Worm (Caenorhabditis elegans) whole organism, young adult: ENCODE measurements around the gene T23B5.6.

ENCODE experiments used
- B0019.2 ChIP-seq: fragments of 200-800 bp; sonication (Bioruptor generic); conservative IDR thresholded peaks from 2 replicates; pipeline ENCODE4 v1.3.6; 2022; ENCODE audit warnings: missing genetic modification reagents, missing genetic modification characterization, missing compliant biosample characterization
- B0035.1 ChIP-seq: sonication (generic microtip); optimal IDR thresholded peaks from 2 replicates; lab custom pipeline; 2016; ENCODE audit warnings: missing genetic modification characterization, mild to moderate bottlenecking, missing compliant biosample characterization, missing genotype, missing genetic modification reagents
- B0261.1 ChIP-seq: sonication (generic microtip); optimal IDR thresholded peaks from 2 replicates; lab custom pipeline; 2016; ENCODE audit warnings: mild to moderate bottlenecking, missing genetic modification characterization, moderate library complexity, missing compliant biosample characterization
- C17E4.6 ChIP-seq: fragments of 200-800 bp; sonication (Bioruptor generic); IDR thresholded peaks from 2 replicates; pipeline ENCODE4 v1.3.6; 2022; ENCODE audit warnings: missing genetic modification reagents, missing genetic modification characterization, missing compliant biosample characterization
- F10E7.11 ChIP-seq: sonication (generic microtip); optimal IDR thresholded peaks from 2 replicates; lab custom pipeline; 2017; ENCODE audit warnings: mild to moderate bottlenecking, missing genetic modification characterization, moderate library complexity, missing compliant biosample characterization
- F23B12.7 ChIP-seq: sonication (generic microtip); optimal IDR thresholded peaks from 2 replicates; lab custom pipeline; 2017; ENCODE audit warnings: missing genetic modification characterization, mild to moderate bottlenecking, missing compliant biosample characterization, antibody characterized with exemption, moderate library complexity; ENCODE audit not compliant: insufficient read depth
- F33H1.4 ChIP-seq: fragments of 200-800 bp; sonication (Bioruptor generic); IDR thresholded peaks from 2 replicates; pipeline ENCODE4 v1.3.6; 2022; ENCODE audit warnings: missing genetic modification reagents, missing genetic modification characterization, missing compliant biosample characterization
- F49E8.2 ChIP-seq: sonication (generic microtip); optimal IDR thresholded peaks from 3 replicates; lab custom pipeline; 2017; ENCODE audit warnings: missing genetic modification characterization, mild to moderate bottlenecking, missing compliant biosample characterization, antibody characterized with exemption, moderate library complexity; ENCODE audit not compliant: insufficient read depth
- F52B5.7 ChIP-seq: sonication (generic microtip); optimal IDR thresholded peaks from 2 replicates; lab custom pipeline; 2016; ENCODE audit warnings: mild to moderate bottlenecking, missing genetic modification characterization, missing compliant biosample characterization
- F57C9.4 ChIP-seq: sonication (generic microtip); optimal IDR thresholded peaks from 2 replicates; lab custom pipeline; 2017; ENCODE audit warnings: mild to moderate bottlenecking, missing genetic modification characterization, missing compliant biosample characterization
- K12H6.12 ChIP-seq: fragments of 200-800 bp; sonication (Bioruptor generic); optimal IDR thresholded peaks from 2 replicates; lab custom pipeline; 2018; ENCODE audit warnings: mild to moderate bottlenecking, missing genetic modification characterization, missing compliant biosample characterization
- Y79H2A.3 ChIP-seq: fragments of 200-800 bp; sonication (Bioruptor generic); conservative IDR thresholded peaks from 2 replicates; pipeline ENCODE4 v1.3.6; 2022; ENCODE audit warnings: missing genetic modification reagents, missing genetic modification characterization, missing compliant biosample characterization
- ZK185.1 ChIP-seq: sonication (generic microtip); optimal IDR thresholded peaks from 2 replicates; lab custom pipeline; 2016; ENCODE audit warnings: mild to moderate bottlenecking, missing genetic modification characterization, missing compliant biosample characterization; ENCODE audit not compliant: poor library complexity, severe bottlenecking
- aptf-3 ChIP-seq: fragments of 200-800 bp; sonication (Bioruptor generic); IDR thresholded peaks from 2 replicates; pipeline ENCODE4 v1.3.6; 2022; ENCODE audit warnings: missing genetic modification characterization, missing compliant biosample characterization
- bed-1 ChIP-seq: fragments of 200-800 bp; sonication (Bioruptor generic); IDR thresholded peaks from 2 replicates; pipeline ENCODE4 v1.3.6; 2022; ENCODE audit warnings: missing genetic modification reagents, missing genetic modification characterization, missing compliant biosample characterization
- bed-2 ChIP-seq: fragments of 200-800 bp; sonication (Bioruptor generic); IDR thresholded peaks from 2 replicates; pipeline ENCODE4 v1.3.6; 2022; ENCODE audit warnings: missing genetic modification reagents, missing genetic modification characterization, missing compliant biosample characterization
- cebp-2 ChIP-seq: fragments of 200-800 bp; sonication (Bioruptor generic); IDR thresholded peaks from 2 replicates; pipeline ENCODE4 v1.3.6; 2022; ENCODE audit warnings: missing genetic modification characterization, missing compliant biosample characterization
- ceh-100 ChIP-seq: fragments of 200-800 bp; sonication (Bioruptor generic); IDR thresholded peaks from 2 replicates; pipeline ENCODE4 v1.3.6; 2022; ENCODE audit warnings: missing genetic modification reagents, missing genetic modification characterization, missing compliant biosample characterization
- ceh-27 ChIP-seq: fragments of 200-800 bp; sonication (Bioruptor generic); optimal IDR thresholded peaks from 2 replicates; lab custom pipeline; 2018; ENCODE audit warnings: mild to moderate bottlenecking, missing genetic modification characterization, moderate library complexity, missing compliant biosample characterization
- ceh-40 ChIP-seq: fragments of 200-800 bp; sonication (Bioruptor generic); IDR thresholded peaks from 2 replicates; pipeline ENCODE4 v1.3.6; 2022; ENCODE audit warnings: missing genetic modification characterization, missing compliant biosample characterization
- die-1 ChIP-seq: sonication (generic microtip); optimal IDR thresholded peaks from 2 replicates; lab custom pipeline; 2016; ENCODE audit warnings: missing genotype, mild to moderate bottlenecking, missing genetic modification characterization, missing compliant biosample characterization
- dpff-1 ChIP-seq: sonication (generic microtip); optimal IDR thresholded peaks from 2 replicates; lab custom pipeline; 2017; ENCODE audit warnings: mild to moderate bottlenecking, missing genetic modification characterization, missing compliant biosample characterization
- efl-1 ChIP-seq: fragments of 150-350 bp; optimal IDR thresholded peaks from 2 replicates; lab custom pipeline; 2014; ENCODE audit warnings: missing biosample characterization, missing genetic modification reagents, missing genetic modification characterization
- egl-18 ChIP-seq: fragments of 200-800 bp; sonication (Bioruptor generic); IDR thresholded peaks from 2 replicates; pipeline ENCODE4 v1.3.6; 2022; ENCODE audit warnings: missing genetic modification reagents, missing genetic modification characterization, missing compliant biosample characterization
- egl-44 ChIP-seq: fragments of 200-800 bp; sonication (Bioruptor generic); IDR thresholded peaks from 2 replicates; pipeline ENCODE4 v1.3.6; 2022; ENCODE audit warnings: missing genetic modification reagents, missing genetic modification characterization, missing compliant biosample characterization
- gei-17 ChIP-seq: fragments of 200-800 bp; sonication (Bioruptor generic); optimal IDR thresholded peaks from 2 replicates; lab custom pipeline; 2018; ENCODE audit warnings: mild to moderate bottlenecking, missing genetic modification characterization, missing compliant biosample characterization
- him-1 ChIP-seq: sonication (generic microtip); optimal IDR thresholded peaks from 2 replicates; lab custom pipeline; 2016; ENCODE audit warnings: missing genotype, missing genetic modification reagents, missing genetic modification characterization, missing compliant biosample characterization
- hmg-20 ChIP-seq: fragments of 200-800 bp; sonication (Bioruptor generic); IDR thresholded peaks from 2 replicates; pipeline ENCODE4 v1.3.6; 2022; ENCODE audit warnings: missing genetic modification reagents, missing genetic modification characterization, missing compliant biosample characterization
- lin-35 ChIP-seq, 3 experiments: fragments of 150-350 bp in 2 of 3; sonication (generic microtip) in 1 of 3; optimal IDR thresholded peaks; 2 replicates each; lab custom pipeline; 2014 to 2018; ENCODE audit warnings: missing biosample characterization in 3 of 3, missing genetic modification characterization in 3 of 3, missing genetic modification reagents in 3 of 3
- lin-40 ChIP-seq: sonication (generic microtip); optimal IDR thresholded peaks from 2 replicates; lab custom pipeline; 2016; ENCODE audit warnings: missing genetic modification characterization, mild to moderate bottlenecking, missing compliant biosample characterization, missing genotype, missing genetic modification reagents
- madf-10 ChIP-seq: sonication (generic microtip); optimal IDR thresholded peaks from 2 replicates; lab custom pipeline; 2016; ENCODE audit warnings: mild to moderate bottlenecking, missing genetic modification characterization, missing compliant biosample characterization
- madf-6 ChIP-seq: fragments of 200-800 bp; sonication (Bioruptor generic); IDR thresholded peaks from 2 replicates; pipeline ENCODE4 v1.3.6; 2022; ENCODE audit warnings: missing genetic modification reagents, missing genetic modification characterization, missing compliant biosample characterization
- madf-8 ChIP-seq: fragments of 200-800 bp; sonication (Bioruptor generic); conservative IDR thresholded peaks from 2 replicates; pipeline ENCODE4 v1.3.6; 2022; ENCODE audit warnings: missing genetic modification reagents, missing genetic modification characterization, missing compliant biosample characterization
- mel-28 ChIP-seq: sonication (generic microtip); optimal IDR thresholded peaks from 2 replicates; lab custom pipeline; 2016; ENCODE audit warnings: borderline replicate concordance, mild to moderate bottlenecking, missing genetic modification characterization, missing compliant biosample characterization
- nfyb-1 ChIP-seq: fragments of 200-800 bp; sonication (Bioruptor generic); IDR thresholded peaks from 2 replicates; pipeline ENCODE4 v1.3.6; 2022; ENCODE audit warnings: missing genetic modification reagents, missing genetic modification characterization, missing compliant biosample characterization
- nhr-90 ChIP-seq: sonication (generic microtip); optimal IDR thresholded peaks from 2 replicates; lab custom pipeline; 2016; ENCODE audit warnings: missing genotype, mild to moderate bottlenecking, missing genetic modification characterization, missing compliant biosample characterization
- pha-4 ChIP-seq: fragments of 150-350 bp; sonication (generic microtip); optimal IDR thresholded peaks from 2 replicates; lab custom pipeline; 2014; ENCODE audit warnings: missing biosample characterization, missing genetic modification reagents, missing genetic modification characterization
- rcor-1 ChIP-seq: fragments of 200-800 bp; sonication (Bioruptor generic); IDR thresholded peaks from 2 replicates; pipeline ENCODE4 v1.3.6; 2022; ENCODE audit warnings: missing genetic modification reagents, missing genetic modification characterization, missing compliant biosample characterization
- sdz-38 ChIP-seq: sonication (generic microtip); optimal IDR thresholded peaks from 2 replicates; lab custom pipeline; 2016; ENCODE audit warnings: missing genotype, missing genetic modification characterization, missing compliant biosample characterization
- snpc-3.4 ChIP-seq: sonication (generic microtip); optimal IDR thresholded peaks from 2 replicates; lab custom pipeline; 2017; ENCODE audit warnings: missing genetic modification characterization, mild to moderate bottlenecking, missing compliant biosample characterization, antibody characterized with exemption, moderate library complexity, missing genotype, missing genetic modification reagents
- snpc-4 ChIP-seq, 5 experiments: fragments of 150-350 bp in 1 of 5; sonication (generic microtip) in 4 of 5; optimal IDR thresholded peaks; 2 replicates each; lab custom pipeline; 2014 to 2018; ENCODE audit warnings: missing genetic modification characterization in 5 of 5, missing biosample characterization in 3 of 5, antibody characterized with exemption in 2 of 5, mild to moderate bottlenecking in 2 of 5, missing compliant biosample characterization in 2 of 5, missing genotype in 2 of 5, moderate library complexity in 2 of 5, missing genetic modification reagents in 1 of 5
- zim-3 ChIP-seq: sonication (generic microtip); optimal IDR thresholded peaks from 2 replicates; lab custom pipeline; 2017; ENCODE audit warnings: mild to moderate bottlenecking, missing genetic modification characterization, moderate library complexity, missing compliant biosample characterization
- ztf-22 ChIP-seq: fragments of 200-800 bp; sonication (Bioruptor generic); optimal IDR thresholded peaks from 2 replicates; lab custom pipeline; 2018; ENCODE audit warnings: mild to moderate bottlenecking, missing genetic modification characterization, moderate library complexity, missing compliant biosample characterization
- ztf-25 ChIP-seq: fragments of 200-800 bp; sonication (Bioruptor generic); IDR thresholded peaks from 2 replicates; pipeline ENCODE4 v1.3.6; 2022; ENCODE audit warnings: missing genetic modification reagents, missing genetic modification characterization, missing compliant biosample characterization

The T23B5.6 gene

DNA sequence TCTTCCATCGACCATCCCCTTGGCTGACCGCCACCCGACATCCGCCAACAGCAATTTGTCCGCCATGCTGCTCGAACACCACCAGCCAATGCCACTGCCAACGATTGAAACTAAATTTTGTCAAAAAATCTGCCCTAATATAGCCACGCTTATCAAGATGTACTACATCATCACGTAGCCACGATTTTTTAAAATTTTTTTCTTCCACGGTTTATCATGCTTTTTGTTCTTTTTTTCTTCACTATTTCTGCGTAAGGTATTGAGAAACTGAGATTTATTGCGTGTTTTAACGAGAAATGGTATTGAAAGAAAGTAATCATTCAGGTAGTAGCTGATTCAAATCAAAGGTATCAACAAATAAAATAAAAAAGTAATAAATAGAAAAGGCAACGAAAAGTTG is at the start of gene T23B5.6:
T23B5.6 (minus strand) TSS at position 101 of the 400 bp plus-strand sequence.
- TF ChIP-seq him-1 (tag; lab: Kevin White, UChicago), result peak; percentile 18
- TF ChIP-seq, all 124 proteins: peak for 1; not testable (repeated sequence) for 123

DNA sequence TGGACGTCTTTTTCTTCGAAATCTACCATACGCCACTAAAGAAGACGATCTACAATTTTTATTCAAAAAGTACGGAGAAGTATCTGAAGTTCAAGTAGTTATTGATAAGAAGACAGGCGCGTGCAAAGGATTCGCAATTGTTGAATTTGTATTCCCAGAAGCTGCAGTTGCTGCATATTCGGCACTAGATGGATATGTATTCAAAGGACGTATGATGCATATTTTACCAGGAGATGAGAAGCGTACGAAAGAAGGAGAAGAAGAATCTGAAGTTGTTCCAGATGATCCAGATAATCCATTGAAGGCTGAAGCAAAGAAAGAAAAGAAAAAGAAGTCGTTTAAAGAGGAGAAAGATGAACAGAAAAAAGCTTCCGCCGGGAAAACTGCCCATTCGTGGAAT is 48.9 kb upstream of the T23B5.6 start:
- TF ChIP-seq dpff-1 (tag; lab: Kevin White, UChicago), result no peak
- TF ChIP-seq snpc-3.4 (tag; lab: Kevin White, UChicago), result no peak
- TF ChIP-seq C17E4.6 (GFP tag; lab: Robert Waterston, UW), result no peak
- TF ChIP-seq ZK185.1 (tag; lab: Kevin White, UChicago), result no peak
- TF ChIP-seq aptf-3, result no peak
- no peak for TF ChIP-seq nfyb-1
- no peak for TF ChIP-seq gei-17 (GFP tag; lab: Kevin White, UChicago)
- TF ChIP-seq die-1, result no peak
- no peak for TF ChIP-seq efl-1
- no peak for TF ChIP-seq F23B12.7
- TF ChIP-seq bed-2 (GFP tag; lab: Robert Waterston, UW), result no peak
- TF ChIP-seq sdz-38 (tag; lab: Kevin White, UChicago), result no peak
- TF ChIP-seq ztf-22 (GFP tag; lab: Kevin White, UChicago), result no peak
- no peak for TF ChIP-seq egl-18 (GFP tag; lab: Robert Waterston, UW)
- TF ChIP-seq, all 124 proteins: peak for 0

DNA sequence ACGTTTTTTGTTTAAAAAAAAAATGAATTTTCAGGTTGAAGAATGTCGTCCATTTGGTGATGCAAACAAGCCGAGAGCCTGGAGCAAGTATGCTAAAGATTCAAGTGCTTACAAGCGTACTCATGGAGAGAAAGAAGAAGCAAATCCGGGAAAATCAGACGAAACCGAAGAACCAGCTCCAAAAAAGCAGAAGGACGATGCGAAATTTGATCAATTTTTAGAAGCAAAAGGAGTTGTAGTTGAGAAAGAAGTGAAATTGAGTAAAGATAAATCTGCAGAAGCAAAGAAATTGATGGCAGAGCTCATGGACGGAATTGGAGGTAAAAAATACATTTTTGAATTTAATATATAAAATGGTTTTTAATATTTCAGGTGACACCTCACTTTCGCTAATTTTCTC is 48.2 kb upstream of the T23B5.6 start:
- TF ChIP-seq him-1 (tag; lab: Kevin White, UChicago) (no peak), madf-10 (tag; lab: Kevin White, UChicago) (no peak), F33H1.4 (GFP tag; lab: Robert Waterston, UW) (no peak), ceh-27 (GFP tag; lab: Kevin White, UChicago) (no peak), ceh-40 (no peak), rcor-1 (GFP tag; lab: Robert Waterston, UW) (no peak), F57C9.4 (tag; lab: Kevin White, UChicago) (no peak), B0035.1 (tag; lab: Kevin White, UChicago) (no peak), cebp-2 (GFP tag; lab: Robert Waterston, UW) (no peak), B0019.2 (GFP tag; lab: Robert Waterston, UW) (no peak), Y79H2A.3 (GFP tag; lab: Robert Waterston, UW) (no peak), nhr-90 (tag; lab: Kevin White, UChicago) (no peak), egl-44 (GFP tag; lab: Robert Waterston, UW) (no peak), F10E7.11 (tag; lab: Kevin White, UChicago) (no peak), ztf-25 (GFP tag; lab: Robert Waterston, UW) (no peak), madf-6 (GFP tag; lab: Robert Waterston, UW) (no peak), zim-3 (no peak), F52B5.7 (no peak), bed-1 (GFP tag; lab: Robert Waterston, UW) (no peak)
- TF ChIP-seq, all 124 proteins: peak for 0

DNA sequence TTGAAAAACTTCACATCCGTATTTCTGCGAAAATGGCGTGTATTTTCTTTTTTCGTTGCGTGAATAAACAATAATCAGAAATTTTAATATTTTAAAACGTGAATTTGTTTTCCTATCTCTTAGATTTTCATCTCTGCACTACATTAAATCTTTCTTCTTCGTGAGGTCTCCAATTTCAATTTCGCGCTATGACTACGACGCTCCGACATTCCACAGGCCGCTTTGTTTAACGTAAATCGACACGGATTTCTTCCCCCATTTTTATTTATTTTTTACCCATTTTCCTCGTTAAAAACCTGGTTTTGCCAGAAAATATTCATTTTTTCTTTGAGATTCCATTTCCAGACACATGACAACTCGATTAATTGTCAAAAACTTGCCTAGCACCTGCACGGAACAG is 47.6 kb upstream of the T23B5.6 start, which contains the start of the genes T23F6.3 and rbd-1:
T23F6.3 (minus strand) TSS at position 120 of the 400 bp plus-strand sequence.
rbd-1 (plus strand) TSS at position 346 of the 400 bp plus-strand sequence.
- peak; percentile 72 for TF ChIP-seq K12H6.12
- peak; percentile 96 for TF ChIP-seq ceh-100 (GFP tag; lab: Robert Waterston, UW)
- no peak for TF ChIP-seq snpc-4 (GFP tag; optimal IDR thresholded peaks at IDR 0.05; lab: Kevin White, UChicago)
- TF ChIP-seq snpc-4 (tag; optimal IDR thresholded peaks at IDR 0.05; lab: Kevin White, UChicago), result peak in 2 of 4 experiments; percentile 41 to 72
- 0 out of 2 replicates have a peak, but pooled peaks have one; percentile 35 for TF ChIP-seq hmg-20 (GFP tag; lab: Robert Waterston, UW)
- peak; percentile 51 to 97 (median 84) for TF ChIP-seq lin-35 (GFP tag; optimal IDR thresholded peaks at IDR 0.05; lab: Kevin White, UChicago)
- TF ChIP-seq F49E8.2 (tag; lab: Kevin White, UChicago), result peak; percentile 47
- no peak for TF ChIP-seq C17E4.6 (GFP tag; lab: Robert Waterston, UW)
- peak; percentile 79 for TF ChIP-seq lin-40 (tag; lab: Kevin White, UChicago)
- no peak for TF ChIP-seq madf-8 (GFP tag; lab: Robert Waterston, UW)
- TF ChIP-seq B0261.1, result no peak
- TF ChIP-seq pha-4 (tag; lab: Kevin White, UChicago), result peak; percentile 61
- no peak for TF ChIP-seq snpc-3.4 (tag; lab: Kevin White, UChicago)
- no peak for TF ChIP-seq mel-28
